Fruit fly (Drosophila melanogaster) whole organism, embryonic: Measurements from ENCODE around the gene Mccc1.

Source experiments
- Aef1 ChIP-seq: fragments of 200-800 bp; sonication (Bioruptor generic); IDR thresholded peaks from 3 replicates; pipeline ENCODE4 v1.3.6; 2022; ENCODE audit warnings: missing biosample characterization, missing genetic modification characterization
- Atf3 ChIP-seq: fragments of 200-800 bp; sonication (Bioruptor generic); optimal IDR thresholded peaks from 3 replicates; lab custom pipeline; 2016; ENCODE audit warnings: missing biosample characterization, missing genetic modification characterization
- CG10147 ChIP-seq: fragments of 200-800 bp; sonication (Bioruptor generic); optimal IDR thresholded peaks from 2 replicates; lab custom pipeline; 2019; ENCODE audit warnings: missing biosample characterization, mild to moderate bottlenecking, missing genetic modification characterization, moderate library complexity
- CG12155 ChIP-seq: fragments of 200-800 bp; sonication (Bioruptor generic); optimal IDR thresholded peaks from 3 replicates; lab custom pipeline; 2016; ENCODE audit warnings: missing biosample characterization, missing genetic modification characterization
- CG14667 ChIP-seq: fragments of 200-800 bp; sonication (Bioruptor generic); IDR thresholded peaks from 2 replicates; pipeline ENCODE4 v1.3.6; 2022; ENCODE audit warnings: missing biosample characterization, missing genetic modification characterization
- CG17186 ChIP-seq: fragments of 200-800 bp; sonication (Bioruptor generic); optimal IDR thresholded peaks from 3 replicates; lab custom pipeline; 2017; ENCODE audit warnings: missing biosample characterization, missing genetic modification reagents, missing genetic modification characterization
- CG17829 ChIP-seq: fragments of 200-800 bp; optimal IDR thresholded peaks from 2 replicates; lab custom pipeline; 2019; ENCODE audit warnings: missing biosample characterization, mild to moderate bottlenecking, missing genetic modification characterization, moderate library complexity
- CG18619 ChIP-seq: fragments of 200-800 bp; sonication (Bioruptor generic); optimal IDR thresholded peaks from 3 replicates; lab custom pipeline; 2017; ENCODE audit warnings: missing biosample characterization, mild to moderate bottlenecking, missing genetic modification characterization
- CG2889 ChIP-seq: fragments of 200-800 bp; sonication (Bioruptor generic); IDR thresholded peaks from 3 replicates; pipeline ENCODE4 v1.3.6; 2022; ENCODE audit warnings: missing biosample characterization, missing genetic modification characterization
- CG33557 ChIP-seq: fragments of 200-800 bp; sonication (Bioruptor generic); optimal IDR thresholded peaks from 2 replicates; lab custom pipeline; 2019; ENCODE audit warnings: missing biosample characterization, mild to moderate bottlenecking, missing genetic modification characterization, moderate library complexity
- CG4820 ChIP-seq: fragments of 200-800 bp; sonication (Bioruptor generic); optimal IDR thresholded peaks from 3 replicates; lab custom pipeline; 2016; ENCODE audit warnings: missing biosample characterization, missing genetic modification characterization
- CG6689 ChIP-seq: fragments of 200-800 bp; sonication (Bioruptor generic); IDR thresholded peaks from 2 replicates; pipeline ENCODE4 v1.3.6; 2022; ENCODE audit warnings: missing biosample characterization, missing genetic modification characterization
- CG6791 ChIP-seq: fragments of 200-800 bp; sonication (Bioruptor generic); IDR thresholded peaks from 3 replicates; pipeline ENCODE4 v1.3.6; 2022; ENCODE audit warnings: missing biosample characterization, missing genetic modification characterization; ENCODE audit not compliant: partially characterized antibody
- CG7786 ChIP-seq: fragments of 200-800 bp; sonication (Bioruptor generic); optimal IDR thresholded peaks from 2 replicates; lab custom pipeline; 2016; ENCODE audit warnings: missing biosample characterization, missing genetic modification characterization
- CG8359 ChIP-seq: fragments of 200-800 bp; sonication (Bioruptor generic); optimal IDR thresholded peaks from 2 replicates; lab custom pipeline; 2017; ENCODE audit warnings: missing biosample characterization, mild to moderate bottlenecking, missing genetic modification characterization, borderline replicate concordance
- Dip2 ChIP-seq: fragments of 200-800 bp; sonication (Bioruptor generic); IDR thresholded peaks from 2 replicates; pipeline ENCODE4 v1.3.6; 2022; ENCODE audit warnings: missing biosample characterization, missing genetic modification characterization
- Fer1 ChIP-seq: fragments of 200-800 bp; sonication (Bioruptor generic); optimal IDR thresholded peaks from 2 replicates; lab custom pipeline; 2017; ENCODE audit warnings: missing biosample characterization, mild to moderate bottlenecking, missing genetic modification characterization
- HLH4C ChIP-seq: fragments of 200-800 bp; sonication (Bioruptor generic); IDR thresholded peaks from 3 replicates; pipeline ENCODE4 v1.3.6; 2022; ENCODE audit warnings: missing biosample characterization, missing genetic modification characterization; ENCODE audit not compliant: partially characterized antibody
- Hr3 ChIP-seq: fragments of 200-800 bp; sonication (Bioruptor generic); optimal IDR thresholded peaks from 3 replicates; lab custom pipeline; 2016; ENCODE audit warnings: missing biosample characterization, missing genetic modification characterization
- Opbp ChIP-seq: fragments of 200-800 bp; sonication (Bioruptor generic); IDR thresholded peaks from 3 replicates; pipeline ENCODE4 v1.3.6; 2022; ENCODE audit warnings: missing biosample characterization, missing genetic modification characterization; ENCODE audit not compliant: partially characterized antibody
- Optix ChIP-seq: fragments of 200-800 bp; sonication (Bioruptor generic); IDR thresholded peaks from 3 replicates; pipeline ENCODE4 v1.3.6; 2022; ENCODE audit warnings: missing biosample characterization, missing genetic modification characterization
- Rfx ChIP-seq: fragments of 200-800 bp; sonication (Bioruptor generic); IDR thresholded peaks from 2 replicates; pipeline ENCODE4 v1.3.6; 2022; ENCODE audit warnings: missing biosample characterization, missing genetic modification characterization
- Sox102F ChIP-seq: fragments of 200-800 bp; sonication (Bioruptor generic); optimal IDR thresholded peaks from 2 replicates; lab custom pipeline; 2018; ENCODE audit warnings: missing biosample characterization, mild to moderate bottlenecking, missing genetic modification characterization, moderate library complexity
- Sry-β ChIP-seq: fragments of 200-800 bp; sonication (Bioruptor generic); optimal IDR thresholded peaks from 2 replicates; lab custom pipeline; 2018; ENCODE audit warnings: missing biosample characterization, mild to moderate bottlenecking, missing genetic modification characterization, moderate library complexity
- Taf1 ChIP-seq: fragments of 200-800 bp; sonication (Bioruptor generic); IDR thresholded peaks from 2 replicates; pipeline ENCODE4 v1.3.6; 2022; ENCODE audit warnings: missing biosample characterization, missing genetic modification characterization
- Trl ChIP-seq, 3 experiments: fragments of >200 bp in 2 of 3; fragments of 200-800 bp in 1 of 3; sonication (Bioruptor generic) in 1 of 3; optimal IDR thresholded peaks; 2 replicates in 1 of 3; 3 replicates in 2 of 3; lab custom pipeline; 2016 to 2017; ENCODE audit warnings: missing biosample characterization in 1 of 3, missing genetic modification characterization in 1 of 3
- amos ChIP-seq: fragments of 200-800 bp; sonication (Bioruptor generic); IDR thresholded peaks from 2 replicates; pipeline ENCODE4 v1.3.6; 2022; ENCODE audit warnings: missing biosample characterization, missing genetic modification characterization; ENCODE audit not compliant: partially characterized antibody
- bbx ChIP-seq: fragments of 200-800 bp; sonication (Bioruptor generic); IDR thresholded peaks from 2 replicates; pipeline ENCODE4 v1.3.6; 2022; ENCODE audit warnings: missing biosample characterization, missing genetic modification characterization; ENCODE audit not compliant: partially characterized antibody
- ci ChIP-seq: fragments of 200-800 bp; sonication (Bioruptor generic); IDR thresholded peaks from 3 replicates; pipeline ENCODE4 v1.3.6; 2022; ENCODE audit warnings: missing biosample characterization, missing genetic modification characterization
- crol ChIP-seq: fragments of 200-800 bp; sonication (Bioruptor generic); IDR thresholded peaks from 2 replicates; pipeline ENCODE4 v1.3.6; 2022; ENCODE audit warnings: missing biosample characterization, missing genetic modification characterization
- dm ChIP-seq: fragments of 200-800 bp; sonication (Bioruptor generic); optimal IDR thresholded peaks from 3 replicates; lab custom pipeline; 2016; ENCODE audit warnings: missing biosample characterization, missing genetic modification characterization
- her ChIP-seq: fragments of 200-800 bp; sonication (Bioruptor generic); optimal IDR thresholded peaks from 2 replicates; lab custom pipeline; 2016; ENCODE audit warnings: missing biosample characterization, missing genetic modification characterization
- nerfin-1 ChIP-seq: fragments of 200-800 bp; sonication (Bioruptor generic); optimal IDR thresholded peaks from 3 replicates; lab custom pipeline; 2019; ENCODE audit warnings: missing biosample characterization, mild to moderate bottlenecking, missing genetic modification characterization, moderate library complexity
- otp ChIP-seq: fragments of 200-800 bp; sonication (Bioruptor generic); IDR thresholded peaks from 3 replicates; pipeline ENCODE4, ENCODE4 v1.3.6; 2022; ENCODE audit warnings: missing biosample characterization, missing genetic modification characterization
- pho ChIP-seq: fragments of 200-800 bp; sonication (Bioruptor generic); optimal IDR thresholded peaks from 2 replicates; lab custom pipeline; 2016; ENCODE audit warnings: missing biosample characterization, missing genetic modification characterization
- phol ChIP-seq: fragments of 200-800 bp; sonication (Bioruptor generic); optimal IDR thresholded peaks from 3 replicates; lab custom pipeline; 2018; ENCODE audit warnings: missing biosample characterization, mild to moderate bottlenecking, missing genetic modification characterization, moderate library complexity
- sd ChIP-seq: fragments of 200-800 bp; sonication (Bioruptor generic); optimal IDR thresholded peaks from 3 replicates; lab custom pipeline; 2018; ENCODE audit warnings: missing biosample characterization, mild to moderate bottlenecking, missing genetic modification characterization, moderate library complexity
- seq ChIP-seq: fragments of 200-800 bp; sonication (Bioruptor generic); IDR thresholded peaks from 2 replicates; pipeline ENCODE4 v1.3.6; 2022; ENCODE audit warnings: missing biosample characterization, missing genetic modification characterization
- slou ChIP-seq: fragments of 200-800 bp; sonication (Bioruptor generic); optimal IDR thresholded peaks from 3 replicates; lab custom pipeline; 2016; ENCODE audit warnings: missing biosample characterization, missing genetic modification characterization
- slp2 ChIP-seq: fragments of 200-800 bp; sonication (Bioruptor generic); optimal IDR thresholded peaks from 2 replicates; lab custom pipeline; 2016; ENCODE audit warnings: missing biosample characterization, missing genetic modification characterization
- zf30C ChIP-seq: fragments of 200-800 bp; sonication (Bioruptor generic); optimal IDR thresholded peaks from 3 replicates; lab custom pipeline; 2018; ENCODE audit warnings: missing biosample characterization, mild to moderate bottlenecking, missing genetic modification characterization

Gene Mccc1

DNA sequence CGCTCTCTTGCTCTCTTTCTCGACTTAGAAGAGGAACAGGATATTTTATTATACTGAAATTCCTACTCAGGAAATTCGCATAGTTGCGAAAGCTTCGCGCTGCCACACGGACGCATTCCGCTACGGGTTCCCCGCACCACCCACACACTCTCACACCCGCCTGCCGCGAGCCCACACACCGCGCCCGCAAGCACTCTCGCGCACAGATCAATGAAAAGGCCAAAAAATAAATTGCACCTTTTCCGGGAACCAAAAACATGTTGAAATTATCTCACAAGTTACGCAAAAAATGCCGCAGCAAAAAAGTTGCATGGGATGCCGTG is 19.2 kb upstream of the Mccc1 start (continued):
- peak; percentile 74 for TF ChIP-seq sd (tag; lab: Kevin White, UChicago)
- no peak for TF ChIP-seq CG18619 (GFP tag; lab: Kevin White, UChicago)
- no peak for TF ChIP-seq Taf1 (GFP tag; lab: Robert Waterston, UW)
- TF ChIP-seq otp = no peak
- no peak for TF ChIP-seq Rfx
- 0 out of 2 replicates have a peak, but pooled peaks have one; percentile 1 for TF ChIP-seq seq
- TF ChIP-seq HLH4C (GFP tag; lab: Robert Waterston, UW) = no peak
- TF ChIP-seq CG6791 (GFP tag; lab: Robert Waterston, UW) = peak; percentile 54; the same call in 1 of the 3 replicates
- no peak for TF ChIP-seq Aef1 (GFP tag; lab: Robert Waterston, UW)
- TF ChIP-seq Dip2 (GFP tag; lab: Robert Waterston, UW) = no peak
- TF ChIP-seq her (GFP tag; lab: Kevin White, UChicago) = no peak
- TF ChIP-seq phol = no peak
- TF ChIP-seq Sry-β (GFP tag; lab: Kevin White, UChicago) = no peak
- TF ChIP-seq CG33557 (GFP tag; lab: Kevin White, UChicago) = no peak
- TF ChIP-seq slou (GFP tag; lab: Kevin White, UChicago) = no peak
- TF ChIP-seq CG8359 = no peak
- TF ChIP-seq CG6689 = no peak
- no peak for TF ChIP-seq Sox102F (GFP tag; lab: Kevin White, UChicago)
- TF ChIP-seq Fer1 (GFP tag; lab: Kevin White, UChicago) = no peak
- 0 out of 3 replicates have a peak, but pooled peaks have one; percentile 44 for TF ChIP-seq ci
- no peak for TF ChIP-seq Hr3 (GFP tag; lab: Kevin White, UChicago)
- TF ChIP-seq Opbp (GFP tag; lab: Robert Waterston, UW) = peak; percentile 61; the same call in 1 of the 3 replicates
- TF ChIP-seq Optix = no peak
- TF ChIP-seq CG2889 (GFP tag; lab: Robert Waterston, UW) = no peak
- no peak for TF ChIP-seq dm (GFP tag; lab: Kevin White, UChicago)
- no peak for TF ChIP-seq CG10147 (GFP tag; lab: Kevin White, UChicago)
- no peak for TF ChIP-seq CG4820 (GFP tag; lab: Kevin White, UChicago)
- TF ChIP-seq CG12155 (GFP tag; lab: Kevin White, UChicago) = no peak
- TF ChIP-seq Trl (optimal IDR thresholded peaks at IDR 0.05; lab: Kevin White, UChicago) = peak in 1 of 2 experiments; percentile 31
- no peak for TF ChIP-seq Trl (GFP tag; optimal IDR thresholded peaks at IDR 0.05; lab: Kevin White, UChicago)
- TF ChIP-seq pho (GFP tag; lab: Kevin White, UChicago) = no peak
- TF ChIP-seq bbx = peak; percentile 68
- no peak for TF ChIP-seq slp2 (GFP tag; lab: Kevin White, UChicago)
- no peak for TF ChIP-seq CG7786
- peak; percentile 66 for TF ChIP-seq crol (GFP tag; lab: Robert Waterston, UW)
- TF ChIP-seq CG17829 (tag; lab: Kevin White, UChicago) = no peak
- TF ChIP-seq amos (GFP tag; lab: Robert Waterston, UW) = no peak
- no peak for TF ChIP-seq CG14667 (GFP tag; lab: Robert Waterston, UW)
- TF ChIP-seq nerfin-1 (tag; lab: Kevin White, UChicago) = peak; percentile 97
- no peak for TF ChIP-seq Atf3
- no peak for TF ChIP-seq CG17186 (GFP tag; lab: Kevin White, UChicago)
- no peak for TF ChIP-seq zf30C (GFP tag; lab: Kevin White, UChicago)
